Fruit fly (Drosophila melanogaster) whole organism, embryonic: Measurements from ENCODE around the gene CG33269.
A peak's percentile ranks its signal among the peaks of the same experiment; 100 is the strongest.

Source experiments
- Abd-B ChIP-seq: fragments of 200-800 bp; sonication (Bioruptor generic); optimal IDR thresholded peaks from 2 replicates; lab custom pipeline; 2018; ENCODE audit warnings: missing biosample characterization, mild to moderate bottlenecking, missing genetic modification characterization, moderate library complexity
- Atf6 ChIP-seq: fragments of 200-800 bp; sonication (Bioruptor generic); IDR thresholded peaks from 2 replicates; pipeline ENCODE4 v1.3.6; 2022; ENCODE audit warnings: missing biosample characterization, missing genetic modification characterization
- BEAF-32 ChIP-seq: fragments of 200-800 bp; sonication (Bioruptor generic); optimal IDR thresholded peaks from 3 replicates; lab custom pipeline; 2017; ENCODE audit warnings: missing biosample characterization, missing genetic modification characterization, mild to moderate bottlenecking, moderate library complexity, missing genetic modification reagents
- Bgb ChIP-seq: fragments of 200-800 bp; sonication (Bioruptor generic); IDR thresholded peaks from 2 replicates; pipeline ENCODE4 v1.3.6; 2022; ENCODE audit warnings: missing biosample characterization, missing genetic modification characterization; ENCODE audit not compliant: partially characterized antibody
- Blimp-1 ChIP-seq: fragments of 200-800 bp; sonication (Bioruptor generic); optimal IDR thresholded peaks from 3 replicates; lab custom pipeline; 2018; ENCODE audit warnings: missing biosample characterization, missing genetic modification characterization, mild to moderate bottlenecking, moderate library complexity, missing genetic modification reagents
- CG1024 ChIP-seq: fragments of 200-800 bp; sonication (Bioruptor generic); IDR thresholded peaks from 2 replicates; pipeline ENCODE4 v1.3.6; 2022; ENCODE audit warnings: missing biosample characterization, missing genetic modification characterization
- CG10267 ChIP-seq: fragments of 200-800 bp; sonication (Bioruptor generic); optimal IDR thresholded peaks from 2 replicates; lab custom pipeline; 2018; ENCODE audit warnings: missing biosample characterization, mild to moderate bottlenecking, missing genetic modification characterization, moderate library complexity
- CG12659 ChIP-seq: fragments of 200-800 bp; sonication (Bioruptor generic); optimal IDR thresholded peaks from 3 replicates; lab custom pipeline; 2017; ENCODE audit warnings: mild to moderate bottlenecking, missing biosample characterization, missing genetic modification reagents, missing genetic modification characterization
- CG12769 ChIP-seq: fragments of 200-800 bp; sonication (Bioruptor generic); optimal IDR thresholded peaks from 2 replicates; lab custom pipeline; 2019; ENCODE audit warnings: missing biosample characterization, mild to moderate bottlenecking, missing genetic modification characterization, moderate library complexity
- CG13287 ChIP-seq: fragments of 200-800 bp; sonication (Bioruptor generic); IDR thresholded peaks from 2 replicates; pipeline ENCODE4 v1.3.6; 2022; ENCODE audit warnings: missing biosample characterization, missing genetic modification characterization; ENCODE audit not compliant: partially characterized antibody
- CG14710 ChIP-seq: fragments of 200-800 bp; sonication (Bioruptor generic); optimal IDR thresholded peaks from 3 replicates; lab custom pipeline; 2019; ENCODE audit warnings: missing biosample characterization, mild to moderate bottlenecking, missing genetic modification characterization, moderate library complexity
- CG17802 ChIP-seq: fragments of 200-800 bp; sonication (Bioruptor generic); optimal IDR thresholded peaks from 2 replicates; lab custom pipeline; 2018; ENCODE audit warnings: missing biosample characterization, mild to moderate bottlenecking, missing genetic modification characterization, moderate library complexity
- CG1832 ChIP-seq: fragments of 200-800 bp; sonication (Bioruptor generic); optimal IDR thresholded peaks from 2 replicates; lab custom pipeline; 2017; ENCODE audit warnings: missing biosample characterization, mild to moderate bottlenecking, missing genetic modification characterization, inconsistent platforms
- CG18476 ChIP-seq: fragments of 200-800 bp; sonication (Bioruptor generic); optimal IDR thresholded peaks from 2 replicates; lab custom pipeline; 2016; ENCODE audit warnings: missing biosample characterization, mild to moderate bottlenecking, missing genetic modification characterization
- CG2712 ChIP-seq: fragments of 200-800 bp; optimal IDR thresholded peaks from 3 replicates; lab custom pipeline; 2019; ENCODE audit warnings: missing biosample characterization, mild to moderate bottlenecking, missing genetic modification characterization, moderate library complexity
- CG7357 ChIP-seq: fragments of 200-800 bp; sonication (Bioruptor generic); IDR thresholded peaks from 3 replicates; pipeline ENCODE4 v1.3.6; 2022; ENCODE audit warnings: missing biosample characterization, missing genetic modification characterization
- CG7963 ChIP-seq: fragments of 200-800 bp; sonication (Bioruptor generic); IDR thresholded peaks from 3 replicates; pipeline ENCODE4 v1.3.6; 2022; ENCODE audit warnings: missing biosample characterization, missing genetic modification characterization; ENCODE audit not compliant: partially characterized antibody
- CG8478 ChIP-seq: fragments of >200 bp; optimal IDR thresholded peaks from 2 replicates; lab custom pipeline; 2018
- CG9797 ChIP-seq: fragments of 200-800 bp; sonication (Bioruptor generic); optimal IDR thresholded peaks from 3 replicates; lab custom pipeline; 2018; ENCODE audit warnings: missing biosample characterization, mild to moderate bottlenecking, missing genetic modification characterization
- Chrac-16 ChIP-seq: fragments of 200-800 bp; sonication (Bioruptor generic); optimal IDR thresholded peaks from 3 replicates; lab custom pipeline; 2016; ENCODE audit warnings: missing biosample characterization, missing genetic modification characterization
- Dfd ChIP-seq, 2 experiments: fragments of >200 bp; optimal IDR thresholded peaks; 2 replicates each; lab custom pipeline; 2017; ENCODE audit warnings: missing biosample characterization in 2 of 2, missing genetic modification characterization in 2 of 2
- Dll ChIP-seq: fragments of 200-800 bp; sonication (Bioruptor generic); IDR thresholded peaks from 4 replicates; pipeline ENCODE4 v1.3.6; 2022; ENCODE audit warnings: missing biosample characterization, missing genetic modification characterization; ENCODE audit not compliant: partially characterized antibody
- Dp ChIP-seq: fragments of 200-800 bp; sonication (Bioruptor generic); optimal IDR thresholded peaks from 2 replicates; lab custom pipeline; 2018; ENCODE audit warnings: missing biosample characterization, mild to moderate bottlenecking, missing genetic modification characterization, moderate library complexity
- Gug ChIP-seq: fragments of 200-800 bp; sonication (Bioruptor generic); IDR thresholded peaks from 4 replicates; pipeline ENCODE4 v1.3.6; 2022; ENCODE audit warnings: missing biosample characterization, missing genetic modification characterization
- Med ChIP-seq: fragments of 200-800 bp; sonication (Bioruptor generic); peaks from one replicate; lab custom pipeline; 2016; ENCODE audit warnings: missing biosample characterization, missing genetic modification characterization, mild to moderate bottlenecking, inconsistent platforms, moderate library complexity
- Opbp ChIP-seq: fragments of 200-800 bp; sonication (Bioruptor generic); IDR thresholded peaks from 3 replicates; pipeline ENCODE4 v1.3.6; 2022; ENCODE audit warnings: missing biosample characterization, missing genetic modification characterization; ENCODE audit not compliant: partially characterized antibody
- Side ChIP-seq: fragments of 200-800 bp; sonication (Bioruptor generic); optimal IDR thresholded peaks from 2 replicates; lab custom pipeline; 2016; ENCODE audit warnings: missing biosample characterization, missing genetic modification characterization
- Ssrp ChIP-seq: fragments of 200-800 bp; sonication (Bioruptor generic); optimal IDR thresholded peaks from 2 replicates; lab custom pipeline; 2018; ENCODE audit warnings: missing biosample characterization, mild to moderate bottlenecking, missing genetic modification characterization, moderate library complexity
- YL-1 ChIP-seq: fragments of 200-800 bp; sonication (Bioruptor generic); optimal IDR thresholded peaks from 3 replicates; lab custom pipeline; 2017; ENCODE audit warnings: missing biosample characterization, mild to moderate bottlenecking, missing genetic modification characterization
- ato ChIP-seq: fragments of 200-800 bp; sonication (Bioruptor generic); IDR thresholded peaks from 2 replicates; pipeline ENCODE4 v1.3.6; 2022; ENCODE audit warnings: missing biosample characterization, missing genetic modification characterization; ENCODE audit not compliant: partially characterized antibody
- bab2 ChIP-seq: fragments of 200-800 bp; sonication (Bioruptor generic); optimal IDR thresholded peaks from 2 replicates; lab custom pipeline; 2016; ENCODE audit warnings: missing biosample characterization, missing genetic modification characterization
- chinmo ChIP-seq: fragments of 200-800 bp; sonication (Bioruptor generic); IDR thresholded peaks from 4 replicates; pipeline ENCODE4 v1.3.6; 2022; ENCODE audit warnings: missing biosample characterization, missing genetic modification characterization; ENCODE audit not compliant: partially characterized antibody
- disco-r ChIP-seq: fragments of 200-800 bp; sonication (Bioruptor generic); optimal IDR thresholded peaks from 2 replicates; lab custom pipeline; 2016; ENCODE audit warnings: missing biosample characterization, missing genetic modification characterization
- esg ChIP-seq: fragments of 200-800 bp; sonication (Bioruptor generic); conservative IDR thresholded peaks from 2 replicates; pipeline ENCODE4 v1.3.6; 2022; ENCODE audit warnings: missing biosample characterization, missing genetic modification characterization
- gfzf ChIP-seq: fragments of 200-800 bp; sonication (Bioruptor generic); optimal IDR thresholded peaks from 2 replicates; lab custom pipeline; 2016; ENCODE audit warnings: missing biosample characterization, mild to moderate bottlenecking, missing genetic modification characterization, moderate library complexity
- hbn ChIP-seq: fragments of 200-800 bp; sonication (Bioruptor generic); IDR thresholded peaks from 2 replicates; pipeline ENCODE4 v1.3.6; 2022; ENCODE audit warnings: missing biosample characterization, missing genetic modification characterization; ENCODE audit not compliant: partially characterized antibody
- hth ChIP-seq: fragments of >200 bp; optimal IDR thresholded peaks from 2 replicates; lab custom pipeline; 2017; ENCODE audit warnings: inconsistent platforms
- kni ChIP-seq: fragments of 200-800 bp; sonication (Bioruptor generic); optimal IDR thresholded peaks from 3 replicates; lab custom pipeline; 2017; ENCODE audit warnings: mild to moderate bottlenecking, missing biosample characterization, missing genetic modification reagents, missing genetic modification characterization
- pfk ChIP-seq: fragments of 200-800 bp; sonication (Bioruptor generic); optimal IDR thresholded peaks from 2 replicates; lab custom pipeline; 2018; ENCODE audit warnings: missing biosample characterization, mild to moderate bottlenecking, missing genetic modification characterization, moderate library complexity
- phol ChIP-seq: fragments of 200-800 bp; sonication (Bioruptor generic); optimal IDR thresholded peaks from 3 replicates; lab custom pipeline; 2018; ENCODE audit warnings: missing biosample characterization, mild to moderate bottlenecking, missing genetic modification characterization, moderate library complexity
- pzg ChIP-seq: fragments of 200-800 bp; sonication (Bioruptor generic); optimal IDR thresholded peaks from 3 replicates; lab custom pipeline; 2018; ENCODE audit warnings: missing biosample characterization, mild to moderate bottlenecking, missing genetic modification characterization, moderate library complexity
- slbo ChIP-seq: fragments of 200-800 bp; sonication (Bioruptor generic); IDR thresholded peaks from 2 replicates; pipeline ENCODE4 v1.3.6; 2022; ENCODE audit warnings: missing biosample characterization, missing genetic modification characterization
- sob ChIP-seq: fragments of 200-800 bp; sonication (Bioruptor generic); IDR thresholded peaks from 2 replicates; pipeline ENCODE4 v1.3.6; 2022; ENCODE audit warnings: missing biosample characterization, missing genetic modification characterization
- ssp ChIP-seq: fragments of 200-800 bp; sonication (Bioruptor generic); IDR thresholded peaks from 2 replicates; pipeline ENCODE4 v1.3.6; 2022; ENCODE audit warnings: missing biosample characterization, missing genetic modification characterization
- trem ChIP-seq: fragments of 200-800 bp; optimal IDR thresholded peaks from 3 replicates; lab custom pipeline; 2019; ENCODE audit warnings: missing biosample characterization, mild to moderate bottlenecking, missing genetic modification characterization, moderate library complexity
- tx ChIP-seq: fragments of 200-800 bp; sonication (Bioruptor generic); optimal IDR thresholded peaks from 2 replicates; lab custom pipeline; 2016; ENCODE audit warnings: missing biosample characterization, missing genetic modification characterization
- wek ChIP-seq: fragments of 200-800 bp; sonication (Bioruptor generic); optimal IDR thresholded peaks from 3 replicates; lab custom pipeline; 2018; ENCODE audit warnings: missing biosample characterization, mild to moderate bottlenecking, missing genetic modification characterization, moderate library complexity

Gene CG33269

dm6 chr3L:11609835-11610234, 27.8 kb upstream of the CG33269 start, which contains the start of gene CG42832 (continued):
- TF ChIP-seq wek (GFP tag; lab: Kevin White, UChicago) (no peak), ato (GFP tag; lab: Robert Waterston, UW) (no peak), Chrac-16 (GFP tag; lab: Kevin White, UChicago) (no peak), hth (no peak), chinmo (GFP tag; lab: Robert Waterston, UW) (no peak), CG7963 (no peak), esg (GFP tag; lab: Robert Waterston, UW) (no peak), bab2 (GFP tag; lab: Kevin White, UChicago) (no peak), sob (GFP tag; lab: Robert Waterston, UW) (0 out of 2 replicates have a peak, but pooled peaks have one; percentile 35), Atf6 (GFP tag; lab: Robert Waterston, UW) (no peak), Blimp-1 (no peak), Side (GFP tag; lab: Kevin White, UChicago) (no peak)

- TF ChIP-seq pfk (GFP tag; lab: Kevin White, UChicago), result peak; percentile 91
- TF ChIP-seq kni (GFP tag; lab: Kevin White, UChicago), result no peak
- no peak for TF ChIP-seq CG8478 (lab: Kevin White, UChicago)
- no peak for TF ChIP-seq hbn (GFP tag; lab: Robert Waterston, UW)
- TF ChIP-seq Dll (GFP tag; lab: Robert Waterston, UW), result no peak
- TF ChIP-seq trem (tag; lab: Kevin White, UChicago), result peak; percentile 42
- TF ChIP-seq CG1024 (GFP tag; lab: Robert Waterston, UW), result peak; percentile 59; the same call in 1 of the 2 replicates
- TF ChIP-seq CG12659, result peak; percentile 39
- peak; percentile 71 for TF ChIP-seq Med (GFP tag; lab: Kevin White, UChicago)
- TF ChIP-seq pzg (GFP tag; lab: Kevin White, UChicago), result peak; percentile 51
- TF ChIP-seq CG18476, result no peak
- TF ChIP-seq CG13287 (GFP tag; lab: Robert Waterston, UW), result peak; percentile 15; the same call in 1 of the 2 replicates
- peak; percentile 77 for TF ChIP-seq CG10267 (tag; lab: Kevin White, UChicago)
- TF ChIP-seq CG17802, result peak; percentile 72
- TF ChIP-seq CG2712 (tag; lab: Kevin White, UChicago), result peak; percentile 43
- TF ChIP-seq Bgb (GFP tag; lab: Robert Waterston, UW), result peak; percentile 29; the same call in 1 of the 2 replicates
- TF ChIP-seq BEAF-32, result peak; percentile 39
- no peak for TF ChIP-seq disco-r
- TF ChIP-seq ssp (GFP tag; lab: Robert Waterston, UW), result peak; percentile 95
- TF ChIP-seq slbo (GFP tag; lab: Robert Waterston, UW), result peak; percentile 42; the same call in 1 of the 2 replicates
- TF ChIP-seq CG9797 (GFP tag; lab: Kevin White, UChicago), result peak; percentile 55
- TF ChIP-seq Ssrp (tag; lab: Kevin White, UChicago), result no peak
- TF ChIP-seq Gug (GFP tag; lab: Robert Waterston, UW), result peak; percentile 14; the same call in 1 of the 4 replicates
- no peak for TF ChIP-seq tx (GFP tag; lab: Kevin White, UChicago)
- peak; percentile 86 for TF ChIP-seq gfzf (GFP tag; lab: Kevin White, UChicago)
- peak; percentile 8 for TF ChIP-seq YL-1 (GFP tag; lab: Kevin White, UChicago)
- TF ChIP-seq CG1832, result no peak
- TF ChIP-seq CG7357 (GFP tag; lab: Robert Waterston, UW), result peak; percentile 84
- 0 out of 3 replicates have a peak, but pooled peaks have one; percentile 28 for TF ChIP-seq Opbp
- peak; percentile 1 for TF ChIP-seq Dp (GFP tag; lab: Kevin White, UChicago)
- peak; percentile 47 for TF ChIP-seq phol
- no peak for TF ChIP-seq CG12769 (tag; lab: Kevin White, UChicago)
- TF ChIP-seq Abd-B (GFP tag; lab: Kevin White, UChicago), result peak; percentile 47
- TF ChIP-seq CG14710 (tag; lab: Kevin White, UChicago), result peak; percentile 62
- peak in 1 of 2 experiments; percentile 31 for TF ChIP-seq Dfd (GFP tag; optimal IDR thresholded peaks at IDR 0.05; lab: Kevin White, UChicago)
Measured at dm6 chr3L:11609153-11609809, 27.3 kb upstream of the CG33269 start, which contains the start of gene Duba. TSS of gene Duba (minus strand) at chr3L:11609465.
